Fruit fly (Drosophila melanogaster): ENCODE measurements around the gene CG43155.
A peak's percentile ranks its signal among the peaks of the same experiment; 100 is the strongest.

CG43155 gene

dm6 chrX:11466757-11467156 is 7.2 kb downstream of the CG43155 start (continued):
- no peak for TF ChIP-seq CG15601 (tag; optimal IDR thresholded peaks at IDR 0.05)
- TF ChIP-seq Blimp-1 (GFP tag; optimal IDR thresholded peaks at IDR 0.05): no peak
- TF ChIP-seq CG11398 (GFP tag; optimal IDR thresholded peaks at IDR 0.05): no peak
- no peak for TF ChIP-seq Dbx (GFP tag; IDR thresholded peaks at IDR 0.05)
- no peak for TF ChIP-seq hth (optimal IDR thresholded peaks at IDR 0.05)
- TF ChIP-seq CG30403 (GFP tag; optimal IDR thresholded peaks at IDR 0.05): peak; percentile 7
- no peak for TF ChIP-seq Ets97D (GFP tag; optimal IDR thresholded peaks at IDR 0.05)
- no peak for TF ChIP-seq D19A (tag; optimal IDR thresholded peaks at IDR 0.05)
- TF ChIP-seq CG17802 (tag; optimal IDR thresholded peaks at IDR 0.05): no peak
- no peak for TF ChIP-seq yki (optimal IDR thresholded peaks at IDR 0.05)
- TF ChIP-seq jumu (GFP tag; optimal IDR thresholded peaks at IDR 0.05): no peak
- TF ChIP-seq tgo (GFP tag; IDR thresholded peaks at IDR 0.05): peak; percentile 35; the same call in 1 of the 3 replicates
- TF ChIP-seq sd (tag; optimal IDR thresholded peaks at IDR 0.05): no peak
- no peak for TF ChIP-seq pnt (GFP tag; optimal IDR thresholded peaks at IDR 0.05)
- no peak for TF ChIP-seq CG3838 (GFP tag; optimal IDR thresholded peaks at IDR 0.05)
- TF ChIP-seq sens (GFP tag): peak; percentile 32
- TF ChIP-seq H2.0 (GFP tag; IDR thresholded peaks at IDR 0.05): no peak
- no peak for TF ChIP-seq aop (GFP tag; IDR thresholded peaks at IDR 0.05)
- TF ChIP-seq her (GFP tag; optimal IDR thresholded peaks at IDR 0.05): no peak
- no peak for TF ChIP-seq CG15269 (tag; optimal IDR thresholded peaks at IDR 0.05)
- no peak for TF ChIP-seq Atf6 (GFP tag; IDR thresholded peaks at IDR 0.05)
- TF ChIP-seq dimm (GFP tag; IDR thresholded peaks at IDR 0.05): no peak
- TF ChIP-seq wdn (GFP tag; IDR thresholded peaks at IDR 0.05): 0 out of 2 replicates have a peak, but pooled peaks have one; percentile 32
- no peak for TF ChIP-seq da (GFP tag; optimal IDR thresholded peaks at IDR 0.05)
- TF ChIP-seq vfl (GFP tag; optimal IDR thresholded peaks at IDR 0.05): no peak
- peak; percentile 81 for TF ChIP-seq Med (GFP tag)
- TF ChIP-seq CG42726 (GFP tag; IDR thresholded peaks at IDR 0.05; ENCODE audit: partially characterized antibody): no peak
- no peak for TF ChIP-seq CG10366 (GFP tag; IDR thresholded peaks at IDR 0.05)
- TF ChIP-seq CG4424 (GFP tag; optimal IDR thresholded peaks at IDR 0.05): no peak
- no peak for TF ChIP-seq sc (optimal IDR thresholded peaks at IDR 0.05)
- no peak for TF ChIP-seq sc (GFP tag; optimal IDR thresholded peaks at IDR 0.05)
- no peak for TF ChIP-seq CG1024 (GFP tag; IDR thresholded peaks at IDR 0.05)
- no peak for TF ChIP-seq Trl (optimal IDR thresholded peaks at IDR 0.05)
- TF ChIP-seq Trl (GFP tag; optimal IDR thresholded peaks at IDR 0.05): no peak
- TF ChIP-seq CG12219 (GFP tag; optimal IDR thresholded peaks at IDR 0.05): no peak
- no peak for TF ChIP-seq CG17612 (GFP tag; IDR thresholded peaks at IDR 0.05)
- no peak for TF ChIP-seq CG12391 (tag; optimal IDR thresholded peaks at IDR 0.05)
- no peak for TF ChIP-seq org-1 (GFP tag; optimal IDR thresholded peaks at IDR 0.05)
- no peak for TF ChIP-seq CG2202 (tag; optimal IDR thresholded peaks at IDR 0.05)
- no peak for TF ChIP-seq crol (GFP tag; IDR thresholded peaks at IDR 0.05)
- no peak for TF ChIP-seq YL-1 (GFP tag; optimal IDR thresholded peaks at IDR 0.05)
- peak; percentile 22 for TF ChIP-seq lilli (GFP tag; optimal IDR thresholded peaks at IDR 0.05)
- TF ChIP-seq NC2α (GFP tag; optimal IDR thresholded peaks at IDR 0.05): no peak
- TF ChIP-seq wek (GFP tag; optimal IDR thresholded peaks at IDR 0.05): no peak
- peak in 1 of 2 experiments; percentile 34 for TF ChIP-seq Hr51 (GFP tag; optimal IDR thresholded peaks at IDR 0.05)
- TF ChIP-seq B-H1 (GFP tag; IDR thresholded peaks at IDR 0.05): peak; percentile 13; the same call in 1 of the 3 replicates
- TF ChIP-seq gsb (GFP tag; IDR thresholded peaks at IDR 0.05): no peak
- no peak for TF ChIP-seq CG8388 (GFP tag; optimal IDR thresholded peaks at IDR 0.05)
- peak; percentile 26; the same call in 1 of the 2 replicates for TF ChIP-seq lmd (GFP tag; IDR thresholded peaks at IDR 0.05)
- TF ChIP-seq br (optimal IDR thresholded peaks at IDR 0.05): no peak
- TF ChIP-seq zen2 (GFP tag; IDR thresholded peaks at IDR 0.05; ENCODE audit: partially characterized antibody): no peak
- TF ChIP-seq Rx (GFP tag; IDR thresholded peaks at IDR 0.05): no peak
- TF ChIP-seq CG31224 (GFP tag; IDR thresholded peaks at IDR 0.05): no peak
- TF ChIP-seq MBD-R2 (GFP tag; IDR thresholded peaks at IDR 0.05): no peak
- TF ChIP-seq gt (GFP tag; IDR thresholded peaks at IDR 0.05): no peak
